Worm (Caenorhabditis elegans) whole organism, midembryonic: ENCODE data around the gene Y39A3B.1.

Experiments used
- T22C8.4 ChIP-seq: fragments of 200-800 bp; sonication (Bioruptor generic); IDR thresholded peaks from 2 replicates; pipeline ENCODE4 v1.3.6; 2022; ENCODE audit warnings: missing genetic modification characterization, missing compliant biosample characterization
- cog-1 ChIP-seq: sonication (generic microtip); optimal IDR thresholded peaks from 2 replicates; lab custom pipeline; 2016; ENCODE audit warnings: missing genetic modification characterization, missing compliant biosample characterization
- flt-1 ChIP-seq: fragments of 200-800 bp; sonication (Bioruptor generic); IDR thresholded peaks from 2 replicates; pipeline ENCODE4 v1.3.6; 2022; ENCODE audit warnings: missing genetic modification characterization, missing compliant biosample characterization
- klf-2 ChIP-seq: fragments of 200-800 bp; sonication (Bioruptor generic); conservative IDR thresholded peaks from 2 replicates; pipeline ENCODE4 v1.3.6; 2022; ENCODE audit warnings: missing genetic modification reagents, missing genetic modification characterization, missing compliant biosample characterization
- med-1 ChIP-seq: sonication (generic microtip); optimal IDR thresholded peaks from 2 replicates; lab custom pipeline; 2017; ENCODE audit warnings: missing genetic modification characterization, mild to moderate bottlenecking, missing compliant biosample characterization, antibody characterized with exemption, missing genetic modification reagents; ENCODE audit not compliant: insufficient read depth
- ref-1 ChIP-seq: fragments of 200-800 bp; sonication (Bioruptor generic); conservative IDR thresholded peaks from 2 replicates; pipeline ENCODE4 v1.3.6; 2022; ENCODE audit warnings: missing genetic modification reagents, missing genetic modification characterization, missing compliant biosample characterization
- tab-1 ChIP-seq: fragments of 200-800 bp; sonication (Bioruptor generic); IDR thresholded peaks from 2 replicates; pipeline ENCODE4 v1.3.6; 2022; ENCODE audit warnings: missing genetic modification characterization, missing compliant biosample characterization
- ztf-23 ChIP-seq: fragments of 200-800 bp; sonication (Bioruptor generic); IDR thresholded peaks from 2 replicates; pipeline ENCODE4 v1.3.6; 2022; ENCODE audit warnings: missing genetic modification reagents, missing genetic modification characterization, missing compliant biosample characterization
- ztf-29 ChIP-seq: fragments of 200-800 bp; sonication (Bioruptor generic); IDR thresholded peaks from 2 replicates; pipeline ENCODE4 v1.3.6; 2022; ENCODE audit warnings: missing genetic modification reagents, missing genetic modification characterization, missing compliant biosample characterization

The Y39A3B.1 gene

ce11 chrIII:2012561-2012960 lies 6.7 kb downstream of the Y39A3B.1 start:
- TF ChIP-seq flt-1 (GFP tag; lab: Robert Waterston, UW) (no peak), T22C8.4 (GFP tag; lab: Robert Waterston, UW) (peak; percentile 72), cog-1 (tag; lab: Kevin White, UChicago) (no peak)

ce11 chrIII:2013156-2013854 lies 7.5 kb downstream of the Y39A3B.1 start:
- TF ChIP-seq T22C8.4 (GFP tag; lab: Robert Waterston, UW) (peak; percentile 70), med-1 (no peak), ref-1 (GFP tag; lab: Robert Waterston, UW) (no peak)

ce11 chrIII:2013876-2014474 lies 8.1 kb downstream of the Y39A3B.1 start:
- TF ChIP-seq T22C8.4 (GFP tag; lab: Robert Waterston, UW) = peak; percentile 98

- peak; percentile 76 for TF ChIP-seq T22C8.4 (GFP tag; lab: Robert Waterston, UW)
- TF ChIP-seq med-1 = no peak
Measured at ce11 chrIII:2015494-2015893, 9.7 kb downstream of the Y39A3B.1 start.

- TF ChIP-seq med-1 (no peak), ztf-29 (GFP tag; lab: Robert Waterston, UW) (no peak), ref-1 (GFP tag; lab: Robert Waterston, UW) (no peak), ztf-23 (GFP tag; lab: Robert Waterston, UW) (no peak), klf-2 (GFP tag; lab: Robert Waterston, UW) (no peak), cog-1 (tag; lab: Kevin White, UChicago) (no peak), flt-1 (GFP tag; lab: Robert Waterston, UW) (no peak), tab-1 (no peak), T22C8.4 (GFP tag; lab: Robert Waterston, UW) (no peak)
Measured at ce11 chrIII:2021495-2021894, 15.7 kb downstream of the Y39A3B.1 start, which contains the start of gene ckr-2. TSS of gene ckr-2 (minus strand) at chrIII:2021595.

- TF ChIP-seq med-1 (no peak), tab-1 (no peak), flt-1 (GFP tag; lab: Robert Waterston, UW) (no peak), klf-2 (GFP tag; lab: Robert Waterston, UW) (no peak), ztf-23 (GFP tag; lab: Robert Waterston, UW) (no peak), ref-1 (GFP tag; lab: Robert Waterston, UW) (no peak), cog-1 (tag; lab: Kevin White, UChicago) (no peak), ztf-29 (GFP tag; lab: Robert Waterston, UW) (no peak), T22C8.4 (GFP tag; lab: Robert Waterston, UW) (no peak)
Measured at ce11 chrIII:2027517-2027916, 21.7 kb downstream of the Y39A3B.1 start.

- TF ChIP-seq klf-2 (GFP tag; lab: Robert Waterston, UW) (no peak), flt-1 (GFP tag; lab: Robert Waterston, UW) (0 out of 2 replicates have a peak, but pooled peaks have one; percentile 24), ref-1 (GFP tag; lab: Robert Waterston, UW) (no peak), ztf-23 (GFP tag; lab: Robert Waterston, UW) (no peak), med-1 (no peak), ztf-29 (GFP tag; lab: Robert Waterston, UW) (no peak), cog-1 (tag; lab: Kevin White, UChicago) (no peak), tab-1 (peak; percentile 57; the same call in 1 of the 2 replicates)
Measured at ce11 chrIII:2030776-2031565, 25.1 kb downstream of the Y39A3B.1 start.

ce11 chrIII:2031746-2032145 lies 25.9 kb downstream of the Y39A3B.1 start:
- TF ChIP-seq cog-1 (tag; lab: Kevin White, UChicago) = no peak
- TF ChIP-seq ztf-23 (GFP tag; lab: Robert Waterston, UW) = no peak

ce11 chrIII:2032327-2033093 lies 26.7 kb downstream of the Y39A3B.1 start:
- TF ChIP-seq tab-1 (peak; percentile 66; the same call in 1 of the 2 replicates), ref-1 (GFP tag; lab: Robert Waterston, UW) (no peak), ztf-23 (GFP tag; lab: Robert Waterston, UW) (0 out of 2 replicates have a peak, but pooled peaks have one; percentile 33), cog-1 (tag; lab: Kevin White, UChicago) (no peak), flt-1 (GFP tag; lab: Robert Waterston, UW) (peak; percentile 68), T22C8.4 (GFP tag; lab: Robert Waterston, UW) (peak; percentile 14; the same call in 1 of the 2 replicates), med-1 (no peak), klf-2 (GFP tag; lab: Robert Waterston, UW) (0 out of 2 replicates have a peak, but pooled peaks have one; percentile 26), ztf-29 (GFP tag; lab: Robert Waterston, UW) (0 out of 2 replicates have a peak, but pooled peaks have one; percentile 24)
